Fruit fly (Drosophila melanogaster) whole organism, embryonic: ENCODE measurements around the gene CG12948.

Experiments used
- BEAF-32 ChIP-seq: fragments of 200-800 bp; sonication (Bioruptor generic); optimal IDR thresholded peaks from 3 replicates; lab custom pipeline; 2017; ENCODE audit warnings: missing biosample characterization, missing genetic modification characterization, mild to moderate bottlenecking, moderate library complexity, missing genetic modification reagents
- CG1024 ChIP-seq: fragments of 200-800 bp; sonication (Bioruptor generic); IDR thresholded peaks from 2 replicates; pipeline ENCODE4 v1.3.6; 2022; ENCODE audit warnings: missing biosample characterization, missing genetic modification characterization
- CG14667 ChIP-seq: fragments of 200-800 bp; sonication (Bioruptor generic); IDR thresholded peaks from 2 replicates; pipeline ENCODE4 v1.3.6; 2022; ENCODE audit warnings: missing biosample characterization, missing genetic modification characterization
- CG15269 ChIP-seq: fragments of 200-800 bp; sonication (Bioruptor generic); optimal IDR thresholded peaks from 2 replicates; lab custom pipeline; 2018; ENCODE audit warnings: missing biosample characterization, mild to moderate bottlenecking, missing genetic modification characterization, moderate library complexity
- CG15514 ChIP-seq: fragments of 200-800 bp; sonication (Bioruptor generic); optimal IDR thresholded peaks from 3 replicates; lab custom pipeline; 2017; ENCODE audit warnings: missing biosample characterization, missing genetic modification characterization, mild to moderate bottlenecking, moderate library complexity, missing genetic modification reagents
- CG18011 ChIP-seq: fragments of 200-800 bp; sonication (Bioruptor generic); optimal IDR thresholded peaks from 2 replicates; lab custom pipeline; 2017; ENCODE audit warnings: missing biosample characterization, missing genetic modification characterization, mild to moderate bottlenecking, moderate library complexity, missing genotype
- CG2116 ChIP-seq: fragments of 200-800 bp; sonication (Bioruptor generic); optimal IDR thresholded peaks from 3 replicates; lab custom pipeline; 2018; ENCODE audit warnings: missing biosample characterization, mild to moderate bottlenecking, missing genetic modification characterization
- CG2202 ChIP-seq: fragments of 200-800 bp; sonication (Bioruptor generic); optimal IDR thresholded peaks from 2 replicates; lab custom pipeline; 2018; ENCODE audit warnings: missing biosample characterization, mild to moderate bottlenecking, missing genetic modification characterization
- CG30431 ChIP-seq: fragments of 200-800 bp; sonication (Bioruptor generic); optimal IDR thresholded peaks from 2 replicates; lab custom pipeline; 2017; ENCODE audit warnings: missing biosample characterization, missing genetic modification characterization
- CG32767 ChIP-seq: fragments of 200-800 bp; sonication (Bioruptor generic); IDR thresholded peaks from 2 replicates; pipeline ENCODE4 v1.3.6; 2022; ENCODE audit warnings: missing biosample characterization, missing genetic modification characterization
- CG34224 ChIP-seq: fragments of 200-800 bp; sonication (Bioruptor generic); IDR thresholded peaks from 3 replicates; pipeline ENCODE4 v1.3.6; 2022; ENCODE audit warnings: missing biosample characterization, missing genetic modification characterization; ENCODE audit not compliant: partially characterized antibody
- CG3847 ChIP-seq: fragments of 200-800 bp; sonication (Bioruptor generic); IDR thresholded peaks from 2 replicates; pipeline ENCODE4 v1.3.6; 2022; ENCODE audit warnings: missing biosample characterization, missing genetic modification characterization
- CG5953 ChIP-seq: fragments of 200-800 bp; sonication (Bioruptor generic); IDR thresholded peaks from 2 replicates; pipeline ENCODE4 v1.3.6; 2022; ENCODE audit warnings: missing biosample characterization, missing genetic modification characterization
- CG7271 ChIP-seq: fragments of 200-800 bp; sonication (Bioruptor generic); optimal IDR thresholded peaks from 2 replicates; lab custom pipeline; 2018; ENCODE audit warnings: missing biosample characterization, mild to moderate bottlenecking, missing genetic modification characterization, moderate library complexity
- CG9437 ChIP-seq: fragments of 200-800 bp; sonication (Bioruptor generic); optimal IDR thresholded peaks from 2 replicates; lab custom pipeline; 2018; ENCODE audit warnings: missing biosample characterization, mild to moderate bottlenecking, missing genetic modification characterization
- Dek ChIP-seq: fragments of 200-800 bp; sonication (Bioruptor generic); optimal IDR thresholded peaks from 3 replicates; lab custom pipeline; 2019; ENCODE audit warnings: missing biosample characterization, mild to moderate bottlenecking, missing genetic modification characterization, moderate library complexity
- Dip3 ChIP-seq: fragments of 200-800 bp; sonication (Bioruptor generic); optimal IDR thresholded peaks from 3 replicates; lab custom pipeline; 2016; ENCODE audit warnings: missing biosample characterization, missing genetic modification characterization
- Hr51 ChIP-seq, 2 experiments: fragments of 200-800 bp; sonication (Bioruptor generic); optimal IDR thresholded peaks; 2 replicates in 1 of 2; 3 replicates in 1 of 2; lab custom pipeline; 2016 to 2018; ENCODE audit warnings: missing biosample characterization in 2 of 2, missing genetic modification characterization in 2 of 2, mild to moderate bottlenecking in 1 of 2, moderate library complexity in 1 of 2
- MBD-R2 ChIP-seq: fragments of 200-800 bp; sonication (Bioruptor generic); IDR thresholded peaks from 2 replicates; pipeline ENCODE4 v1.3.6; 2022; ENCODE audit warnings: missing biosample characterization, missing genetic modification characterization
- Nf-YA ChIP-seq: fragments of 200-800 bp; sonication (Bioruptor generic); IDR thresholded peaks from 2 replicates; pipeline ENCODE4 v1.3.6; 2022; ENCODE audit warnings: missing biosample characterization, missing genetic modification characterization
- Oli ChIP-seq: fragments of 200-800 bp; sonication (Bioruptor generic); optimal IDR thresholded peaks from 2 replicates; lab custom pipeline; 2018; ENCODE audit warnings: missing biosample characterization, mild to moderate bottlenecking, missing genetic modification characterization, moderate library complexity
- YL-1 ChIP-seq: fragments of 200-800 bp; sonication (Bioruptor generic); optimal IDR thresholded peaks from 3 replicates; lab custom pipeline; 2017; ENCODE audit warnings: missing biosample characterization, mild to moderate bottlenecking, missing genetic modification characterization
- ac ChIP-seq: fragments of 200-800 bp; sonication (Bioruptor generic); optimal IDR thresholded peaks from 3 replicates; lab custom pipeline; 2017; ENCODE audit warnings: missing biosample characterization, mild to moderate bottlenecking, missing genetic modification characterization
- ap ChIP-seq: fragments of 200-800 bp; sonication (Bioruptor generic); IDR thresholded peaks from 2 replicates; pipeline ENCODE4 v1.3.6; 2022; ENCODE audit warnings: missing biosample characterization, missing genetic modification characterization
- ato ChIP-seq: fragments of 200-800 bp; sonication (Bioruptor generic); IDR thresholded peaks from 2 replicates; pipeline ENCODE4 v1.3.6; 2022; ENCODE audit warnings: missing biosample characterization, missing genetic modification characterization; ENCODE audit not compliant: partially characterized antibody
- bab2 ChIP-seq: fragments of 200-800 bp; sonication (Bioruptor generic); optimal IDR thresholded peaks from 2 replicates; lab custom pipeline; 2016; ENCODE audit warnings: missing biosample characterization, missing genetic modification characterization
- chm ChIP-seq: fragments of 200-800 bp; sonication (Bioruptor generic); IDR thresholded peaks from 2 replicates; pipeline ENCODE4 v1.3.6; 2022; ENCODE audit warnings: missing biosample characterization, missing genetic modification characterization
- ci ChIP-seq: fragments of 200-800 bp; sonication (Bioruptor generic); IDR thresholded peaks from 3 replicates; pipeline ENCODE4 v1.3.6; 2022; ENCODE audit warnings: missing biosample characterization, missing genetic modification characterization
- dimm ChIP-seq: fragments of 200-800 bp; sonication (Bioruptor generic); IDR thresholded peaks from 2 replicates; pipeline ENCODE4 v1.3.6; 2022; ENCODE audit warnings: missing biosample characterization, missing genetic modification characterization
- dm ChIP-seq: fragments of 200-800 bp; sonication (Bioruptor generic); optimal IDR thresholded peaks from 3 replicates; lab custom pipeline; 2016; ENCODE audit warnings: missing biosample characterization, missing genetic modification characterization
- esg ChIP-seq: fragments of 200-800 bp; sonication (Bioruptor generic); conservative IDR thresholded peaks from 2 replicates; pipeline ENCODE4 v1.3.6; 2022; ENCODE audit warnings: missing biosample characterization, missing genetic modification characterization
- eyg ChIP-seq: fragments of 200-800 bp; sonication (Bioruptor generic); optimal IDR thresholded peaks from 3 replicates; lab custom pipeline; 2016; ENCODE audit warnings: missing biosample characterization, missing genetic modification characterization
- fd3F ChIP-seq: fragments of 200-800 bp; sonication (Bioruptor generic); optimal IDR thresholded peaks from 2 replicates; lab custom pipeline; 2018; ENCODE audit warnings: missing biosample characterization, mild to moderate bottlenecking, missing genetic modification characterization, moderate library complexity
- gem ChIP-seq: fragments of 200-800 bp; sonication (Bioruptor generic); optimal IDR thresholded peaks from 2 replicates; lab custom pipeline; 2019; ENCODE audit warnings: missing biosample characterization, mild to moderate bottlenecking, missing genetic modification characterization, moderate library complexity
- grau ChIP-seq: fragments of 200-800 bp; optimal IDR thresholded peaks from 3 replicates; lab custom pipeline; 2019; ENCODE audit warnings: missing biosample characterization, mild to moderate bottlenecking, missing genetic modification characterization, moderate library complexity
- gt ChIP-seq: fragments of 200-800 bp; sonication (Bioruptor generic); IDR thresholded peaks from 2 replicates; pipeline ENCODE4 v1.3.6; 2022; ENCODE audit warnings: missing biosample characterization, missing genetic modification characterization
- insv ChIP-seq, 2 experiments: fragments of 200-800 bp; sonication (Bioruptor generic); optimal IDR thresholded peaks; 3 replicates each; lab custom pipeline; 2016 to 2018; ENCODE audit warnings: missing biosample characterization in 2 of 2, missing genetic modification characterization in 2 of 2
- klu ChIP-seq: fragments of 200-800 bp; sonication (Bioruptor generic); IDR thresholded peaks from 2 replicates; pipeline ENCODE4 v1.3.6; 2022; ENCODE audit warnings: missing biosample characterization, missing genetic modification characterization
- lab ChIP-seq: fragments of 200-800 bp; sonication (Bioruptor generic); optimal IDR thresholded peaks from 3 replicates; lab custom pipeline; 2017; ENCODE audit warnings: missing biosample characterization, missing genetic modification characterization, mild to moderate bottlenecking, moderate library complexity, missing genetic modification reagents
- nmo ChIP-seq: fragments of 200-800 bp; sonication (Bioruptor generic); optimal IDR thresholded peaks from 2 replicates; lab custom pipeline; 2018; ENCODE audit warnings: missing biosample characterization, mild to moderate bottlenecking, missing genetic modification characterization, moderate library complexity
- pho ChIP-seq: fragments of 200-800 bp; sonication (Bioruptor generic); optimal IDR thresholded peaks from 2 replicates; lab custom pipeline; 2016; ENCODE audit warnings: missing biosample characterization, missing genetic modification characterization
- psq ChIP-seq: fragments of 200-800 bp; sonication (Bioruptor generic); optimal IDR thresholded peaks from 2 replicates; lab custom pipeline; 2017; ENCODE audit warnings: missing biosample characterization, missing genetic modification characterization
- sr ChIP-seq: fragments of 200-800 bp; sonication (Bioruptor generic); IDR thresholded peaks from 3 replicates; pipeline ENCODE4 v1.3.6; 2022; ENCODE audit warnings: missing biosample characterization, missing genetic modification characterization
- stwl ChIP-seq: fragments of 200-800 bp; sonication (Bioruptor generic); optimal IDR thresholded peaks from 3 replicates; lab custom pipeline; 2018; ENCODE audit warnings: missing biosample characterization, mild to moderate bottlenecking, missing genetic modification characterization, moderate library complexity
- tna ChIP-seq: fragments of 200-800 bp; sonication (Bioruptor generic); IDR thresholded peaks from 2 replicates; pipeline ENCODE4 v1.3.6; 2022; ENCODE audit warnings: missing biosample characterization, missing genetic modification characterization; ENCODE audit not compliant: partially characterized antibody
- trem ChIP-seq: fragments of 200-800 bp; optimal IDR thresholded peaks from 3 replicates; lab custom pipeline; 2019; ENCODE audit warnings: missing biosample characterization, mild to moderate bottlenecking, missing genetic modification characterization, moderate library complexity
- ttk ChIP-seq: fragments of 200-800 bp; sonication (Bioruptor generic); IDR thresholded peaks from 2 replicates; pipeline ENCODE4 v2.1.2; 2022; ENCODE audit warnings: missing biosample characterization, missing genetic modification characterization
- wek ChIP-seq: fragments of 200-800 bp; sonication (Bioruptor generic); optimal IDR thresholded peaks from 3 replicates; lab custom pipeline; 2018; ENCODE audit warnings: missing biosample characterization, mild to moderate bottlenecking, missing genetic modification characterization, moderate library complexity

CG12948 gene

dm6 chr3R:9725121-9725956 lies 22.2 kb downstream of the CG12948 start, which contains the start of gene hyd (continued):
- peak; percentile 74 for TF ChIP-seq CG34224 (GFP tag; lab: Robert Waterston, UW)
- peak; percentile 73 for TF ChIP-seq ato (GFP tag; lab: Robert Waterston, UW)
- TF ChIP-seq CG2116, result peak; percentile 80
- peak; percentile 33; the same call in 1 of the 2 replicates for TF ChIP-seq Nf-YA (GFP tag; lab: Robert Waterston, UW)
- TF ChIP-seq BEAF-32, result peak; percentile 92
- TF ChIP-seq CG32767 (GFP tag; lab: Robert Waterston, UW), result no peak
- no peak for TF ChIP-seq sr (GFP tag; lab: Robert Waterston, UW)
- TF ChIP-seq dm (GFP tag; lab: Kevin White, UChicago), result peak; percentile 15

dm6 chr3R:9710886-9711285 lies 36.7 kb downstream of the CG12948 start, which contains the start of the genes trbd and dmt:
Gene trbd (minus strand): TSS chr3R:9711037.
Gene dmt (plus strand): TSS chr3R:9711142.
- TF ChIP-seq chm (GFP tag; lab: Robert Waterston, UW), result no peak
- TF ChIP-seq CG3847, result no peak
- TF ChIP-seq MBD-R2, result no peak
- TF ChIP-seq bab2 (GFP tag; lab: Kevin White, UChicago), result peak; percentile 31
- TF ChIP-seq insv (GFP tag; optimal IDR thresholded peaks at IDR 0.05; lab: Kevin White, UChicago), result peak in 1 of 2 experiments; percentile 73
- no peak for TF ChIP-seq CG5953 (GFP tag; lab: Robert Waterston, UW)
- no peak for TF ChIP-seq CG14667
- TF ChIP-seq fd3F (GFP tag; lab: Kevin White, UChicago), result no peak
- TF ChIP-seq CG30431 (GFP tag; lab: Kevin White, UChicago), result no peak
- TF ChIP-seq CG9437 (GFP tag; lab: Kevin White, UChicago), result no peak
- TF ChIP-seq lab, result no peak
- TF ChIP-seq grau (tag; lab: Kevin White, UChicago), result no peak
- TF ChIP-seq ci, result no peak
- TF ChIP-seq tna (GFP tag; lab: Robert Waterston, UW), result no peak
- peak; percentile 85 for TF ChIP-seq Dip3 (GFP tag; lab: Kevin White, UChicago)
- TF ChIP-seq gem (tag; lab: Kevin White, UChicago), result no peak
- TF ChIP-seq CG15514, result peak; percentile 92
- TF ChIP-seq CG1024 (GFP tag; lab: Robert Waterston, UW), result no peak
- TF ChIP-seq wek (GFP tag; lab: Kevin White, UChicago), result no peak
- TF ChIP-seq Hr51 (GFP tag; optimal IDR thresholded peaks at IDR 0.05; lab: Kevin White, UChicago), result peak in 1 of 2 experiments; percentile 74
- TF ChIP-seq CG15269 (tag; lab: Kevin White, UChicago), result no peak
- TF ChIP-seq klu, result no peak
- peak; percentile 76 for TF ChIP-seq pho
- TF ChIP-seq eyg (GFP tag; lab: Kevin White, UChicago), result no peak
- TF ChIP-seq stwl (tag; lab: Kevin White, UChicago), result no peak
- TF ChIP-seq nmo (GFP tag; lab: Kevin White, UChicago), result no peak
- TF ChIP-seq ttk (GFP tag; lab: Robert Waterston, UW), result no peak
- no peak for TF ChIP-seq psq (GFP tag; lab: Kevin White, UChicago)
- TF ChIP-seq CG7271 (tag; lab: Kevin White, UChicago), result no peak
- no peak for TF ChIP-seq CG18011
- no peak for TF ChIP-seq gt
- no peak for TF ChIP-seq ap (GFP tag; lab: Robert Waterston, UW)
- TF ChIP-seq YL-1 (GFP tag; lab: Kevin White, UChicago), result peak; percentile 93
- TF ChIP-seq CG2202, result no peak
- TF ChIP-seq esg (GFP tag; lab: Robert Waterston, UW), result no peak
- TF ChIP-seq ac (GFP tag; lab: Kevin White, UChicago), result no peak
- TF ChIP-seq Dek (tag; lab: Kevin White, UChicago), result no peak
- no peak for TF ChIP-seq dimm (GFP tag; lab: Robert Waterston, UW)
- no peak for TF ChIP-seq Oli
- TF ChIP-seq trem, result peak; percentile 78
